Fruit fly (Drosophila melanogaster): ENCODE results near the gene CG13116.

Gene CG13116

DNA sequence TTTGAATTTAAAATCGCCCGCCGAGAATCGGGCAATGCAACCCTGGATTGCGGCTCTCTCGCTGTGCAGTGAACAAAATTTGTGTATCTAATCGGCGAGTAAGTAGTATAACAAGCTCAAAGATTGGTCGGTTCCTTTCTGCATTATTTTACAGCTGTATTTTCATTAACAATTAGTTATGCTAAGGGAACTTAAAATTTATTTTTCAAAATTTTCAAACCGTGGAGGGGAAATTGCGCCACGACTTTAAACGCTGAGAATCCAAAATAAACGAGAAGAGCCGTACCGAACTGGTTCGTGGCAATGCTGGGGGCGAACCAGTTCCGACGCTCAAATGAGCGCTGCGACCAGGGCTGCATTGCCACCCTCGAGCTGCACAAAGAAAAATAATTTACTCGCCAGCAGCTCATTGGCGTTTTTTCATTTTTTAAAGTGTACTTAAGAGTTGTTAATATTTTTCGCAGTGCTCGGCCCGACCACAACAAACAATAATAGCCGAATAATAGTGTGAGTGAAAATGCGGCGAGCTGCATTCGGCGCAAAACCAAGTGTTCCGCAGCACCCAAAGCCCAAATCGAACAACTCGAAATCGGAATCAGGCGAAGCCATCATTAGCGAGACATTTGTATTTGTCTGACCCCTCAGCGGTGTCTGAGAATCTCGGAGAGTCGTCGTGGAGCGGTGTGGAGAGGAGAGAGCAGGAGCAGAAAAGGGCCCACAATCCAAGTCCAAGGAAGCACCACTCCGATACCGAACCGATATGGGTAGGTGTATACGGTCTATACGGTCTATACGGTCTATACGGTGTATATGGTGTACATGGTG lies 28.5 kb downstream of the CG13116 start, which contains the start of gene zf30C (continued):
- TF ChIP-seq H2.0 (GFP tag; IDR thresholded peaks at IDR 0.05) = peak; percentile 82
- TF ChIP-seq CG7987 (GFP tag; optimal IDR thresholded peaks at IDR 0.05) = peak; percentile 43
- TF ChIP-seq CG10979 (tag; optimal IDR thresholded peaks at IDR 0.05) = peak; percentile 54
- peak; percentile 49; the same call in 1 of the 2 replicates for TF ChIP-seq esg (GFP tag; conservative IDR thresholded peaks at IDR 0.05)
- TF ChIP-seq CG2120 (GFP tag; optimal IDR thresholded peaks at IDR 0.05) = peak; percentile 96
- TF ChIP-seq repo (GFP tag; optimal IDR thresholded peaks at IDR 0.05) = peak; percentile 91
- peak; percentile 100 for TF ChIP-seq CG15514 (GFP tag; optimal IDR thresholded peaks at IDR 0.05)
- TF ChIP-seq pum (GFP tag; optimal IDR thresholded peaks at IDR 0.05) = peak; percentile 93
- peak; percentile 43 to 49 for TF ChIP-seq Trl (optimal IDR thresholded peaks at IDR 0.05)
- TF ChIP-seq Trl (GFP tag; optimal IDR thresholded peaks at IDR 0.05) = peak; percentile 95
- peak; percentile 59 for TF ChIP-seq Fer2 (tag; optimal IDR thresholded peaks at IDR 0.05)
- TF ChIP-seq CG10462 (GFP tag; optimal IDR thresholded peaks at IDR 0.05) = peak; percentile 59
- peak; percentile 93 for TF ChIP-seq HLH54F (GFP tag; optimal IDR thresholded peaks at IDR 0.05)
- TF ChIP-seq zfh1 (GFP tag; IDR thresholded peaks at IDR 0.05) = peak; percentile 86
- TF ChIP-seq tio (GFP tag; optimal IDR thresholded peaks at IDR 0.05) = no peak
- TF ChIP-seq CG17186 (GFP tag; optimal IDR thresholded peaks at IDR 0.05) = peak; percentile 69
- no peak for TF ChIP-seq Kr (GFP tag; optimal IDR thresholded peaks at IDR 0.05)
- TF ChIP-seq Six4 (GFP tag; optimal IDR thresholded peaks at IDR 0.05) = peak; percentile 79
- peak; percentile 33 for TF ChIP-seq Nf-YB (GFP tag; optimal IDR thresholded peaks at IDR 0.05)
- peak; percentile 97 for TF ChIP-seq lilli (GFP tag; optimal IDR thresholded peaks at IDR 0.05)
- TF ChIP-seq CG14965 (GFP tag; optimal IDR thresholded peaks at IDR 0.05; ENCODE audit: borderline replicate concordance) = peak; percentile 31
- peak; percentile 90 for TF ChIP-seq ken (GFP tag; IDR thresholded peaks at IDR 0.05)
- no peak for TF ChIP-seq GATAe (GFP tag; conservative IDR thresholded peaks at IDR 0.05)
- TF ChIP-seq Dref (GFP tag; IDR thresholded peaks at IDR 0.05) = peak; percentile 64
- peak; percentile 75 for TF ChIP-seq Ets97D (GFP tag; optimal IDR thresholded peaks at IDR 0.05)
- TF ChIP-seq CG3407 (GFP tag; optimal IDR thresholded peaks at IDR 0.05) = peak; percentile 31
- TF ChIP-seq Poxn (GFP tag; IDR thresholded peaks at IDR 0.05) = peak; percentile 48; the same call in 1 of the 2 replicates
- peak; percentile 91 for TF ChIP-seq Atf-2 (GFP tag; optimal IDR thresholded peaks at IDR 0.05)
- peak; percentile 76 for TF ChIP-seq Ssrp (tag; optimal IDR thresholded peaks at IDR 0.05)
- TF ChIP-seq zen (tag; optimal IDR thresholded peaks at IDR 0.05) = peak; percentile 78
- TF ChIP-seq CG12942 (GFP tag; optimal IDR thresholded peaks at IDR 0.05) = peak; percentile 70
- peak; percentile 80 for TF ChIP-seq ATbp (GFP tag; optimal IDR thresholded peaks at IDR 0.05)
- TF ChIP-seq CG3163 (GFP tag; optimal IDR thresholded peaks at IDR 0.05) = peak; percentile 79
- TF ChIP-seq CG18011 (GFP tag; optimal IDR thresholded peaks at IDR 0.05) = peak; percentile 82
- TF ChIP-seq CG9727 (GFP tag; optimal IDR thresholded peaks at IDR 0.05) = peak; percentile 68
- peak; percentile 42 for TF ChIP-seq oc (tag; optimal IDR thresholded peaks at IDR 0.05)
- peak; percentile 37 for TF ChIP-seq mirr (GFP tag; optimal IDR thresholded peaks at IDR 0.05)
- peak; percentile 81 for TF ChIP-seq CG6175 (GFP tag; IDR thresholded peaks at IDR 0.05)
- TF ChIP-seq CG9876 (GFP tag; optimal IDR thresholded peaks at IDR 0.05) = peak; percentile 85
- peak; percentile 87 for TF ChIP-seq sug (tag; optimal IDR thresholded peaks at IDR 0.05)
- no peak for TF ChIP-seq ac (GFP tag; optimal IDR thresholded peaks at IDR 0.05)
- no peak for TF ChIP-seq CG15479 (GFP tag; optimal IDR thresholded peaks at IDR 0.05)
- peak; percentile 52 for TF ChIP-seq Sox100B (GFP tag; optimal IDR thresholded peaks at IDR 0.05)
- TF ChIP-seq lov (optimal IDR thresholded peaks at IDR 0.05) = no peak
- TF ChIP-seq lov (GFP tag; IDR thresholded peaks at IDR 0.05) = peak; percentile 81; the same call in 2 of the 3 replicates
- peak; percentile 91 for TF ChIP-seq CG12659 (GFP tag; optimal IDR thresholded peaks at IDR 0.05)
- peak; percentile 93 for TF ChIP-seq ind (GFP tag; optimal IDR thresholded peaks at IDR 0.05)
- TF ChIP-seq CG10543 (GFP tag; optimal IDR thresholded peaks at IDR 0.05) = peak; percentile 83
- TF ChIP-seq Blimp-1 (GFP tag; optimal IDR thresholded peaks at IDR 0.05) = peak; percentile 68
